Worm (Caenorhabditis elegans) whole organism, L4 larva: ENCODE data around the gene R09B5.11.
A peak's percentile ranks its signal among the peaks of the same experiment; 100 is the strongest.

Experiments used
- F44E2.7 ChIP-seq: fragments of 200-800 bp; sonication (Bioruptor generic); IDR thresholded peaks from 2 replicates; pipeline ENCODE4 v2.1.2; 2022; ENCODE audit warnings: missing genetic modification characterization, missing compliant biosample characterization
- aly-2 ChIP-seq: sonication (generic microtip); optimal IDR thresholded peaks from 2 replicates; lab custom pipeline; 2018; ENCODE audit warnings: missing biosample characterization, missing genetic modification characterization
- madf-9 ChIP-seq: fragments of 200-800 bp; sonication (Bioruptor generic); conservative IDR thresholded peaks from 2 replicates; pipeline ENCODE4 v1.3.6; 2022; ENCODE audit warnings: missing genetic modification reagents, missing genetic modification characterization, missing compliant biosample characterization
- mdl-1 ChIP-seq, 2 experiments: fragments of 150-350 bp in 1 of 2; sonication (generic microtip) in 1 of 2; optimal IDR thresholded peaks; 2 replicates each; lab custom pipeline; 2014 to 2017; ENCODE audit warnings: missing biosample characterization in 2 of 2, missing genetic modification characterization in 2 of 2
- nhr-77 ChIP-seq: fragments of 150-350 bp; optimal IDR thresholded peaks from 2 replicates; lab custom pipeline; 2014; ENCODE audit warnings: missing biosample characterization, missing genetic modification characterization
- zag-1 ChIP-seq: fragments of 150-350 bp; optimal IDR thresholded peaks from 2 replicates; lab custom pipeline; 2014; ENCODE audit warnings: missing biosample characterization, missing genetic modification characterization

DNA sequence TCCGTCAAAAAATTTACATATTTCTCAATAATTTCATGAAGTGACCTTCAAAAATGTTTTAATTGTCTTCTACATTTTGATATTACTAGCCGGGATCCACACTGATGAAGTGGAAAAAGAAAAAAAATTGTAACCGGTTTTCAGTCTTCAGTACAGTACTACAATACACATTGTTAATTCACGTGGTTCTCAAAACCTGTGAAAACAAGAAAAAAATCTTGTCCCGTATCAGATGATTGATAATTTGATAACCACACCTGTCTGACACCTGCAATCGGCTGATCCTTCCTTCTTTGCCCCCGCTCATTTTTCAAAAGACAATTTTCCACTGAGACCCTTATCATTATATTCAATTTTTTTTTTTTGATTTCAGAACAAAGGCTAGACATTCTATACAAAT is at the start of gene R09B5.11:
- TF ChIP-seq F44E2.7 (GFP tag; lab: Robert Waterston, UW) (no peak), mdl-1 (tag; optimal IDR thresholded peaks at IDR 0.05; lab: Kevin White, UChicago) (peak in 1 of 2 experiments; percentile 19), zag-1 (tag; lab: Kevin White, UChicago) (no peak), aly-2 (no peak), nhr-77 (no peak), madf-9 (no peak)
